Worm (Caenorhabditis elegans) whole organism, L1 larva: ENCODE results near the gene dnj-22.

Experiments used
- C04F5.9 ChIP-seq: sonication (generic microtip); optimal IDR thresholded peaks from 2 replicates; lab custom pipeline; 2016; ENCODE audit warnings: missing genetic modification characterization, missing compliant biosample characterization
- C16A3.4 ChIP-seq: fragments of 150-350 bp; optimal IDR thresholded peaks from 2 replicates; lab custom pipeline; 2014; ENCODE audit warnings: missing biosample characterization, missing genetic modification characterization
- C34B4.2 ChIP-seq: sonication (generic microtip); optimal IDR thresholded peaks from 2 replicates; lab custom pipeline; 2017; ENCODE audit warnings: mild to moderate bottlenecking, missing genetic modification characterization, missing compliant biosample characterization
- F16B12.6 ChIP-seq: fragments of 150-350 bp; optimal IDR thresholded peaks from 2 replicates; lab custom pipeline; 2014; ENCODE audit warnings: missing biosample characterization, missing genetic modification characterization
- aha-1 ChIP-seq: fragments of 150-350 bp; optimal IDR thresholded peaks from 2 replicates; lab custom pipeline; 2014; ENCODE audit warnings: missing biosample characterization, missing genetic modification characterization
- ama-1 ChIP-seq: fragments of 150-350 bp; optimal IDR thresholded peaks from 2 replicates; lab custom pipeline; 2014
- ceh-8 ChIP-seq: fragments of 200-800 bp; sonication (Bioruptor generic); optimal IDR thresholded peaks from 2 replicates; lab custom pipeline; 2018; ENCODE audit warnings: mild to moderate bottlenecking, missing genetic modification characterization, moderate library complexity, missing compliant biosample characterization
- ceh-82 ChIP-seq, 3 experiments: fragments of 150-350 bp in 1 of 3; sonication (generic microtip) in 2 of 3; optimal IDR thresholded peaks; 2 replicates each; lab custom pipeline; 2014 to 2017; ENCODE audit warnings: missing biosample characterization in 3 of 3, missing genetic modification characterization in 3 of 3
- ces-1 ChIP-seq: fragments of 150-350 bp; optimal IDR thresholded peaks from 2 replicates; lab custom pipeline; 2014; ENCODE audit warnings: missing biosample characterization, missing genetic modification reagents, missing genetic modification characterization
- dsc-1 ChIP-seq: sonication (generic microtip); optimal IDR thresholded peaks from 2 replicates; lab custom pipeline; 2016; ENCODE audit warnings: mild to moderate bottlenecking, missing genetic modification characterization, missing compliant biosample characterization
- efl-1 ChIP-seq, 4 experiments: fragments of 150-350 bp; optimal IDR thresholded peaks in 3 of 4; peaks in 1 of 4; 1 replicate in 1 of 4; 2 replicates in 3 of 4; lab custom pipeline; 2014; ENCODE audit warnings: missing biosample characterization in 2 of 4, missing genetic modification characterization in 2 of 4, missing genetic modification reagents in 2 of 4
- efl-3 ChIP-seq: fragments of 200-800 bp; sonication (Bioruptor generic); optimal IDR thresholded peaks from 2 replicates; lab custom pipeline; 2018; ENCODE audit warnings: mild to moderate bottlenecking, missing genetic modification characterization, missing compliant biosample characterization
- egl-13 ChIP-seq: sonication (generic microtip); optimal IDR thresholded peaks from 2 replicates; lab custom pipeline; 2016; ENCODE audit warnings: missing genotype, missing genetic modification reagents, missing genetic modification characterization, missing compliant biosample characterization
- ets-5 ChIP-seq: fragments of 200-800 bp; sonication (Bioruptor generic); IDR thresholded peaks from 2 replicates; pipeline ENCODE4 v1.3.6; 2022; ENCODE audit warnings: missing genetic modification characterization, missing compliant biosample characterization
- fkh-10 ChIP-seq: sonication (generic microtip); optimal IDR thresholded peaks from 2 replicates; lab custom pipeline; 2017; ENCODE audit warnings: missing biosample characterization, missing genetic modification reagents, missing genetic modification characterization
- fkh-4 ChIP-seq: sonication (generic microtip); optimal IDR thresholded peaks from 2 replicates; lab custom pipeline; 2016; ENCODE audit warnings: missing compliant biosample characterization, missing genetic modification characterization, borderline replicate concordance
- fkh-8 ChIP-seq: sonication (generic microtip); optimal IDR thresholded peaks from 2 replicates; lab custom pipeline; 2016; ENCODE audit warnings: mild to moderate bottlenecking, missing genetic modification characterization, missing compliant biosample characterization
- grh-1 ChIP-seq: fragments of 200-800 bp; sonication (Bioruptor generic); IDR thresholded peaks from 2 replicates; pipeline ENCODE4 v1.3.6; 2022; ENCODE audit warnings: missing genetic modification reagents, missing genetic modification characterization, missing compliant biosample characterization
- hlh-17 ChIP-seq: fragments of 200-800 bp; sonication (Bioruptor generic); optimal IDR thresholded peaks from 2 replicates; lab custom pipeline; 2018; ENCODE audit warnings: missing genetic modification characterization, mild to moderate bottlenecking, missing compliant biosample characterization, moderate library complexity, borderline replicate concordance
- hlh-4 ChIP-seq: sonication (generic microtip); optimal IDR thresholded peaks from 2 replicates; lab custom pipeline; 2016; ENCODE audit warnings: mild to moderate bottlenecking, missing genetic modification characterization, missing compliant biosample characterization
- jun-1 ChIP-seq: fragments of 150-350 bp; optimal IDR thresholded peaks from 2 replicates; lab custom pipeline; 2014; ENCODE audit warnings: missing biosample characterization, missing genetic modification reagents, missing genetic modification characterization
- lin-13 ChIP-seq: fragments of 150-350 bp; optimal IDR thresholded peaks from 2 replicates; lab custom pipeline; 2014; ENCODE audit warnings: missing biosample characterization, missing genetic modification reagents, missing genetic modification characterization
- lin-14 ChIP-seq: fragments of 200-800 bp; sonication (Bioruptor generic); optimal IDR thresholded peaks from 2 replicates; lab custom pipeline; 2018; ENCODE audit warnings: mild to moderate bottlenecking, missing genetic modification characterization, moderate library complexity, missing compliant biosample characterization
- lin-15B ChIP-seq: fragments of 150-350 bp; sonication (generic microtip); optimal IDR thresholded peaks from 3 replicates; lab custom pipeline; 2014; ENCODE audit warnings: missing biosample characterization, missing genetic modification characterization
- lin-35 ChIP-seq, 2 experiments: fragments of 150-350 bp; optimal IDR thresholded peaks; 2 replicates each; lab custom pipeline; 2014; ENCODE audit warnings: missing biosample characterization in 2 of 2, missing genetic modification characterization in 2 of 2, missing genetic modification reagents in 2 of 2
- lir-3 ChIP-seq: sonication (generic microtip); optimal IDR thresholded peaks from 2 replicates; lab custom pipeline; 2016; ENCODE audit warnings: mild to moderate bottlenecking, missing genetic modification characterization, moderate library complexity, missing compliant biosample characterization; ENCODE audit not compliant: poor library complexity
- mab-9 ChIP-seq: fragments of 200-800 bp; sonication (Bioruptor generic); IDR thresholded peaks from 2 replicates; pipeline ENCODE4 v1.3.6; 2022; ENCODE audit warnings: missing genetic modification reagents, missing genetic modification characterization, missing compliant biosample characterization
- mdl-1 ChIP-seq, 2 experiments: fragments of 150-350 bp; optimal IDR thresholded peaks; 2 replicates each; lab custom pipeline; 2014 to 2017; ENCODE audit warnings: missing biosample characterization in 2 of 2, missing genetic modification characterization in 2 of 2, inconsistent platforms in 1 of 2
- mef-2 ChIP-seq: fragments of 150-350 bp; optimal IDR thresholded peaks from 2 replicates; lab custom pipeline; 2014; ENCODE audit warnings: missing biosample characterization, missing genetic modification characterization
- mep-1 ChIP-seq: fragments of 150-350 bp; optimal IDR thresholded peaks from 2 replicates; lab custom pipeline; 2014; ENCODE audit warnings: missing biosample characterization, missing genetic modification characterization
- nhr-11 ChIP-seq: fragments of 150-350 bp; optimal IDR thresholded peaks from 2 replicates; lab custom pipeline; 2014; ENCODE audit warnings: missing biosample characterization, missing genetic modification characterization
- nhr-20 ChIP-seq: sonication (generic microtip); optimal IDR thresholded peaks from 2 replicates; lab custom pipeline; 2016; ENCODE audit warnings: mild to moderate bottlenecking, missing genetic modification characterization, missing compliant biosample characterization
- nhr-47 ChIP-seq: sonication (generic microtip); optimal IDR thresholded peaks from 2 replicates; lab custom pipeline; 2016; ENCODE audit warnings: mild to moderate bottlenecking, missing genetic modification characterization, moderate library complexity, missing compliant biosample characterization
- nhr-77 ChIP-seq: fragments of 150-350 bp; optimal IDR thresholded peaks from 2 replicates; lab custom pipeline; 2014; ENCODE audit warnings: missing biosample characterization, missing genetic modification characterization
- nhr-85 ChIP-seq: sonication (generic microtip); peaks from one replicate; lab custom pipeline; 2016; ENCODE audit warnings: missing genetic modification characterization, inconsistent platforms, missing compliant biosample characterization
- nhr-90 ChIP-seq: sonication (generic microtip); optimal IDR thresholded peaks from 2 replicates; lab custom pipeline; 2016; ENCODE audit warnings: mild to moderate bottlenecking, missing genetic modification characterization, missing compliant biosample characterization; ENCODE audit not compliant: poor library complexity
- pag-3 ChIP-seq: sonication (generic microtip); optimal IDR thresholded peaks from 2 replicates; lab custom pipeline; 2017; ENCODE audit warnings: missing genetic modification characterization, mild to moderate bottlenecking, missing compliant biosample characterization, antibody characterized with exemption, borderline replicate concordance; ENCODE audit not compliant: insufficient read depth
- pqm-1 ChIP-seq: sonication (generic microtip); optimal IDR thresholded peaks from 3 replicates; lab custom pipeline; 2017; ENCODE audit warnings: missing biosample characterization, missing genetic modification characterization
- snpc-4 ChIP-seq: fragments of 150-350 bp; optimal IDR thresholded peaks from 2 replicates; lab custom pipeline; 2014; ENCODE audit warnings: missing biosample characterization, missing genetic modification characterization
- sup-37 ChIP-seq: fragments of 200-800 bp; sonication (Bioruptor generic); optimal IDR thresholded peaks from 2 replicates; lab custom pipeline; 2018; ENCODE audit warnings: mild to moderate bottlenecking, missing genetic modification characterization, missing compliant biosample characterization
- swsn-7 ChIP-seq: sonication (generic microtip); optimal IDR thresholded peaks from 2 replicates; lab custom pipeline; 2016; ENCODE audit warnings: missing genetic modification characterization, missing compliant biosample characterization
- unc-130 ChIP-seq: fragments of 150-350 bp; optimal IDR thresholded peaks from 2 replicates; lab custom pipeline; 2017; ENCODE audit warnings: missing biosample characterization, missing genetic modification characterization, inconsistent platforms
- vab-15 ChIP-seq: sonication (generic microtip); optimal IDR thresholded peaks from 2 replicates; lab custom pipeline; 2017; ENCODE audit warnings: missing genotype, mild to moderate bottlenecking, missing genetic modification characterization, missing compliant biosample characterization
- xbp-1 ChIP-seq: sonication (generic microtip); optimal IDR thresholded peaks from 2 replicates; lab custom pipeline; 2016; ENCODE audit warnings: missing genetic modification characterization, missing compliant biosample characterization
- zag-1 ChIP-seq: fragments of 150-350 bp; optimal IDR thresholded peaks from 2 replicates; lab custom pipeline; 2014; ENCODE audit warnings: missing biosample characterization, missing genetic modification characterization
- zip-4 ChIP-seq: fragments of 200-800 bp; sonication (Bioruptor generic); optimal IDR thresholded peaks from 2 replicates; lab custom pipeline; 2018; ENCODE audit warnings: mild to moderate bottlenecking, missing genetic modification characterization, moderate library complexity, missing compliant biosample characterization

Gene dnj-22

DNA sequence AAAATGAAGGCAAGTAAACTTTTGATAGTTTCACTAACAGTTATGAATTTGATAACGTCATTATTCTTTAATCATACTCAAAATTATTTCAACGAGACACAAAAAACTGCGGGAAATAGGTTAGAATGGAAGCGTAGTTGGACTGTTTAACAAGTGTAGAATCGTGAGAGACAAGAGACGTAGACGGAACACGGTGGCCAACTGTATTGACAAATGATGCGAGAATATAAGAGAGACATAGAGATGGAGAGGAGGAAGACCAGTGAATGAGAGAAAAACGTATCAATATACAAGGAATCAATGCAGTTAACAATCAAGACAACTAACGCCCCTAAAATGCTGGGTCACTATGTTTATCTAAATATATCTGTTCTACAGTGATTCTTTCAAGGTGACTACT lies 16.3 kb downstream of the dnj-22 start (continued):
- TF ChIP-seq efl-3 (GFP tag; lab: Kevin White, UChicago) (no peak), snpc-4 (no peak), jun-1 (peak; percentile 43), lin-15B (tag; lab: Kevin White, UChicago) (no peak), C16A3.4 (tag; lab: Kevin White, UChicago) (peak; percentile 28)

- TF ChIP-seq nhr-90 (tag; lab: Kevin White, UChicago) = no peak
- peak; percentile 67 for TF ChIP-seq fkh-8
- TF ChIP-seq ceh-82 (tag; optimal IDR thresholded peaks at IDR 0.05; lab: Kevin White, UChicago) = no peak
- no peak for TF ChIP-seq lin-35 (GFP tag; optimal IDR thresholded peaks at IDR 0.05; lab: Kevin White, UChicago)
- peak; percentile 20 for TF ChIP-seq dsc-1 (tag; lab: Kevin White, UChicago)
- no peak for TF ChIP-seq C04F5.9 (tag; lab: Kevin White, UChicago)
- no peak for TF ChIP-seq lin-15B (tag; lab: Kevin White, UChicago)
- no peak for TF ChIP-seq pqm-1
- TF ChIP-seq mep-1 (tag; lab: Kevin White, UChicago) = no peak
- no peak for TF ChIP-seq unc-130 (tag; lab: Kevin White, UChicago)
- TF ChIP-seq ama-1 (lab: Kevin White, UChicago) = no peak
- TF ChIP-seq nhr-47 (tag; lab: Kevin White, UChicago) = no peak
- TF ChIP-seq hlh-4 (tag; lab: Kevin White, UChicago) = no peak
- peak; percentile 28 for TF ChIP-seq lin-14 (GFP tag; lab: Kevin White, UChicago)
- TF ChIP-seq efl-3 (GFP tag; lab: Kevin White, UChicago) = no peak
- no peak for TF ChIP-seq fkh-10 (GFP tag; lab: Kevin White, UChicago)
- TF ChIP-seq mef-2 (tag; lab: Kevin White, UChicago) = no peak
- no peak for TF ChIP-seq swsn-7 (tag; lab: Kevin White, UChicago)
- TF ChIP-seq C34B4.2 = no peak
- no peak for TF ChIP-seq vab-15 (tag; lab: Kevin White, UChicago)
- no peak for TF ChIP-seq egl-13 (tag; lab: Kevin White, UChicago)
- no peak for TF ChIP-seq nhr-11 (tag; lab: Kevin White, UChicago)
- no peak for TF ChIP-seq C16A3.4 (tag; lab: Kevin White, UChicago)
- TF ChIP-seq sup-37 = no peak
- no peak for TF ChIP-seq ets-5 (GFP tag; lab: Robert Waterston, UW)
These were observed 17.5 kb downstream of the dnj-22 start, which contains the start of gene lmd-3 for ce11 chrV:8444357-8444856. TSS of gene lmd-3 (minus strand) at chrV:8444806.

- no peak for TF ChIP-seq xbp-1 (tag; lab: Kevin White, UChicago)
- TF ChIP-seq lin-14 (GFP tag; lab: Kevin White, UChicago) = peak; percentile 64
- TF ChIP-seq mab-9 = 0 out of 2 replicates have a peak, but pooled peaks have one; percentile 26
- TF ChIP-seq F16B12.6 (tag; lab: Kevin White, UChicago) = no peak
These were observed 24.6 kb downstream of the dnj-22 start for ce11 chrV:8437358-8437757.

ce11 chrV:8435292-8435691 lies 26.6 kb downstream of the dnj-22 start:
- TF ChIP-seq hlh-17 (GFP tag; lab: Kevin White, UChicago) = no peak
- no peak for TF ChIP-seq mdl-1 (tag; optimal IDR thresholded peaks at IDR 0.05; lab: Kevin White, UChicago)
- no peak for TF ChIP-seq zag-1 (tag; lab: Kevin White, UChicago)
- TF ChIP-seq swsn-7 (tag; lab: Kevin White, UChicago) = no peak
- no peak for TF ChIP-seq nhr-85
- TF ChIP-seq nhr-11 (tag; lab: Kevin White, UChicago) = no peak
- TF ChIP-seq aha-1 (tag; lab: Kevin White, UChicago) = no peak
- TF ChIP-seq fkh-4 = no peak
- no peak for TF ChIP-seq ceh-82 (tag; optimal IDR thresholded peaks at IDR 0.05; lab: Kevin White, UChicago)
- TF ChIP-seq lin-14 (GFP tag; lab: Kevin White, UChicago) = peak; percentile 43
- no peak for TF ChIP-seq ceh-8 (GFP tag; lab: Kevin White, UChicago)
- TF ChIP-seq nhr-77 (tag; lab: Kevin White, UChicago) = no peak
- TF ChIP-seq zip-4 (GFP tag; lab: Kevin White, UChicago) = no peak
- TF ChIP-seq ama-1 (lab: Kevin White, UChicago) = no peak
- TF ChIP-seq lir-3 = no peak
- no peak for TF ChIP-seq efl-1 (optimal IDR thresholded peaks at IDR 0.05; lab: Kevin White, UChicago)
- TF ChIP-seq efl-1 (GFP tag; optimal IDR thresholded peaks at IDR 0.05 in 1 of 2; lab: Kevin White, UChicago) = no peak
- TF ChIP-seq ces-1 (GFP tag; lab: Kevin White, UChicago) = no peak
- TF ChIP-seq C34B4.2 = no peak
- TF ChIP-seq pag-3 (tag; lab: Kevin White, UChicago) = no peak
- TF ChIP-seq jun-1 = no peak
- TF ChIP-seq lin-13 (GFP tag; lab: Kevin White, UChicago) = no peak
- TF ChIP-seq grh-1 = no peak
- TF ChIP-seq nhr-20 (tag; lab: Kevin White, UChicago) = no peak
